Fruit fly (Drosophila melanogaster): Measurements from ENCODE around the gene Vtld.
"Not testable (repeated sequence)": the region's sequence is repeated elsewhere in the genome, so short reads cannot be mapped to it uniquely, and the experiment has no call there.

DNA sequence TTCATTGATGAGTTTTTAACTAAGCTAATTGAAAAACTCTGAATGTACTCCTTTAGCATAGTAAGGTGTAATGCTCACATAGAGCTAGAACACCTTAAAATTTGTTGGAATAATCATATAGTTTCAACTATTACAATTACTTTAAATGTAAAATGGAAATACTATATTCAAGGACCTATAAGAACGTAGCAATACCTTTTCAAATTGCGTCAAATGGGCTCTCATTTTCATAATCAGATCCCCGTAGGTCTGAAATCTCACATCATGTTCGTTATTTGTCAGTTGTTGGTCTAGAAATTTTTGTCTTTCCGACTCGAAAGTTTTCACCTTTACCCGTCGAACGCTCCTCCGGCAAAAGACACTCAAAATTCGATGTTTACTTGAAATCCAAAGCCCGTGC is 31.5 kb upstream of the Vtld start, which contains the start of gene CG42529:
- not testable (repeated sequence) for TF ChIP-seq lola (GFP tag; optimal IDR thresholded peaks at IDR 0.05); h (GFP tag; optimal IDR thresholded peaks at IDR 0.05); Vsx2 (GFP tag; optimal IDR thresholded peaks at IDR 0.05; ENCODE audit: partially characterized antibody); Myc (optimal IDR thresholded peaks at IDR 0.05); CG9705 (GFP tag; optimal IDR thresholded peaks at IDR 0.05)
